Fruit fly (Drosophila melanogaster) Kc167 (cell line): ENCODE measurements around the gene CG42740.

Experiments
- Myc ChIP-seq: fragments of >200 bp; optimal IDR thresholded peaks from 2 replicates; lab custom pipeline; 2017; ENCODE audit warnings: missing external identifiers
- Sin3A ChIP-seq: fragments of >200 bp; optimal IDR thresholded peaks from 2 replicates; lab custom pipeline; 2018; ENCODE audit warnings: missing external identifiers
- h ChIP-seq: fragments of >200 bp; optimal IDR thresholded peaks from 3 replicates; lab custom pipeline; 2018; ENCODE audit warnings: missing external identifiers
- insv ChIP-seq: fragments of >200 bp; optimal IDR thresholded peaks from 3 replicates; lab custom pipeline; 2018; ENCODE audit warnings: missing external identifiers
- psq ChIP-seq: fragments of >200 bp; optimal IDR thresholded peaks from 2 replicates; lab custom pipeline; 2017; ENCODE audit warnings: missing external identifiers
- ttk ChIP-seq: sonication (Bioruptor generic); optimal IDR thresholded peaks from 2 replicates; lab custom pipeline; 2017; ENCODE audit warnings: missing external identifiers

CG42740 gene

dm6 chr3R:30422871-30423270 lies at the start of gene CG42740, which contains the start of gene CG2217:
Gene CG42740, minus strand, starts transcription at chr3R:30422971.
Gene CG2217, minus strand, starts transcription at chr3R:30422971.
- TF ChIP-seq insv (lab: Kevin White, UChicago) (no peak), psq (lab: Kevin White, UChicago) (no peak), ttk (no peak), Myc (lab: Kevin White, UChicago) (no peak), h (lab: Kevin White, UChicago) (no peak), Sin3A (lab: Kevin White, UChicago) (no peak)

dm6 chr3R:30472331-30472730 lies 49.6 kb upstream of the CG42740 start:
- TF ChIP-seq insv (lab: Kevin White, UChicago), result no peak
- no peak for TF ChIP-seq ttk
- no peak for TF ChIP-seq psq (lab: Kevin White, UChicago)
- TF ChIP-seq h (lab: Kevin White, UChicago), result no peak

- no peak for TF ChIP-seq insv (lab: Kevin White, UChicago)
- TF ChIP-seq ttk, result no peak
- no peak for TF ChIP-seq Sin3A (lab: Kevin White, UChicago)
- no peak for TF ChIP-seq h (lab: Kevin White, UChicago)
- no peak for TF ChIP-seq Myc (lab: Kevin White, UChicago)
- TF ChIP-seq psq (lab: Kevin White, UChicago), result no peak
Measured at dm6 chr3R:30470690-30471089, 47.9 kb upstream of the CG42740 start.

dm6 chr3R:30467062-30467461 lies 44.3 kb upstream of the CG42740 start:
- TF ChIP-seq insv (lab: Kevin White, UChicago) (no peak), ttk (no peak), Sin3A (lab: Kevin White, UChicago) (no peak)

dm6 chr3R:30466515-30466914 lies 43.7 kb upstream of the CG42740 start:
- TF ChIP-seq ttk (no peak), psq (lab: Kevin White, UChicago) (no peak), Sin3A (lab: Kevin White, UChicago) (no peak), insv (lab: Kevin White, UChicago) (no peak), h (lab: Kevin White, UChicago) (no peak), Myc (lab: Kevin White, UChicago) (no peak)

dm6 chr3R:30465775-30466494 lies 43.2 kb upstream of the CG42740 start, which contains the start of gene PH4alphaEFB:
Gene PH4alphaEFB, plus strand, starts transcription at chr3R:30466050.
- no peak for TF ChIP-seq psq (lab: Kevin White, UChicago)

- TF ChIP-seq psq (lab: Kevin White, UChicago), result no peak
- no peak for TF ChIP-seq ttk
- TF ChIP-seq insv (lab: Kevin White, UChicago), result no peak
- TF ChIP-seq h (lab: Kevin White, UChicago), result no peak
- TF ChIP-seq Sin3A (lab: Kevin White, UChicago), result no peak
- no peak for TF ChIP-seq Myc (lab: Kevin White, UChicago)
Measured at dm6 chr3R:30464244-30464643, 41.5 kb upstream of the CG42740 start.

- TF ChIP-seq h (lab: Kevin White, UChicago) (no peak), Sin3A (lab: Kevin White, UChicago) (no peak), Myc (lab: Kevin White, UChicago) (no peak), insv (lab: Kevin White, UChicago) (no peak), ttk (no peak), psq (lab: Kevin White, UChicago) (no peak)
Measured at dm6 chr3R:30461608-30462243, 39.0 kb upstream of the CG42740 start.

- TF ChIP-seq insv (lab: Kevin White, UChicago), result no peak
- no peak for TF ChIP-seq h (lab: Kevin White, UChicago)
- TF ChIP-seq Myc (lab: Kevin White, UChicago), result no peak
- TF ChIP-seq psq (lab: Kevin White, UChicago), result no peak
- TF ChIP-seq ttk, result no peak
- TF ChIP-seq Sin3A (lab: Kevin White, UChicago), result no peak
Measured at dm6 chr3R:30460187-30460586, 37.4 kb upstream of the CG42740 start.

dm6 chr3R:30459066-30459935 lies 36.5 kb upstream of the CG42740 start, which contains the start of the genes CG2224 and CDase:
Gene CG2224, minus strand, starts transcription at chr3R:30459300.
Gene CDase, plus strand, starts transcription at chr3R:30459521.
- TF ChIP-seq insv (lab: Kevin White, UChicago) (no peak), ttk (no peak), Sin3A (lab: Kevin White, UChicago) (no peak), psq (lab: Kevin White, UChicago) (no peak), Myc (lab: Kevin White, UChicago) (no peak), h (lab: Kevin White, UChicago) (no peak)

- TF ChIP-seq ttk, result no peak
- TF ChIP-seq Myc (lab: Kevin White, UChicago), result no peak
- TF ChIP-seq Sin3A (lab: Kevin White, UChicago), result no peak
- no peak for TF ChIP-seq insv (lab: Kevin White, UChicago)
- no peak for TF ChIP-seq psq (lab: Kevin White, UChicago)
Measured at dm6 chr3R:30455817-30456544, 33.2 kb upstream of the CG42740 start, which contains the start of gene aralar1. Gene aralar1, minus strand, starts transcription at chr3R:30455867.
